Fruit fly (Drosophila melanogaster) whole organism: ENCODE measurements around the gene Dnaaf6.

Experiments
- CG8478 ChIP-seq: fragments of >200 bp; optimal IDR thresholded peaks from 2 replicates; lab custom pipeline; 2018; ENCODE audit warnings: inconsistent platforms
- Dll ChIP-seq: fragments of >200 bp; optimal IDR thresholded peaks from 2 replicates; lab custom pipeline; 2017
- EcR ChIP-seq, 2 experiments: fragments of >200 bp; optimal IDR thresholded peaks; 2 replicates each; lab custom pipeline; 2017; ENCODE audit warnings: missing biosample characterization in 2 of 2, missing genetic modification characterization in 2 of 2, missing genetic modification reagents in 2 of 2
- pan ChIP-seq: fragments of >200 bp; optimal IDR thresholded peaks from 2 replicates; lab custom pipeline; 2017
- psq ChIP-seq: fragments of >200 bp; optimal IDR thresholded peaks from 2 replicates; lab custom pipeline; 2017
- usp ChIP-seq: fragments of >200 bp; optimal IDR thresholded peaks from 2 replicates; lab custom pipeline; 2017; ENCODE audit warnings: missing biosample characterization, missing genetic modification characterization, mixed read lengths

DNA sequence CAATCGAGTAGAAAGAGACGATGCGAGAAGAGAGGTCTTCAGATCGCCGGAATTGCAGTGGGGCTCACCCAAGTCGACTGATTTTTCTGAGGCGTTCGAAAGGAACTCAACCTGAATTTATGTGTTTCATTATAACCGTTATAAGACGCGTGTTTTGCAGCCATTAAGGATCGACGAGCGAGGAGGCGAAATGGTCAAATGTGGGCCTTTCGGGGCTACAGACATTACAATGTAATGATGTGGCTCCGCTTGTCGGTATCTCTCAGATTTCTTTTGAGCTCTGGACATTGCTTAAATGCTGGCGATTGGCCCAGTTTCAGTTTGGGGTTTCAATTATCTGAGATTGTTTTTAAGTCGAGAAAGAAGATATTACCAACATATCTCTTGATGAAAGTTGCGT lies 41.7 kb upstream of the Dnaaf6 start:
- TF ChIP-seq usp (GFP tag; lab: Kevin White, UChicago), result no peak
- no peak for TF ChIP-seq pan (lab: Kevin White, UChicago)
- no peak for TF ChIP-seq CG8478
- no peak for TF ChIP-seq psq (lab: Kevin White, UChicago)
- no peak for TF ChIP-seq Dll (lab: Kevin White, UChicago)
- TF ChIP-seq EcR (GFP tag; optimal IDR thresholded peaks at IDR 0.05; lab: Kevin White, UChicago), result no peak
